Worm (Caenorhabditis elegans) whole organism, mixed stage, embryonic: ENCODE data around the gene fbxc-50.

Source experiments
- M03D4.4 ChIP-seq: sonication (generic microtip); optimal IDR thresholded peaks from 2 replicates; lab custom pipeline; 2017; ENCODE audit warnings: mild to moderate bottlenecking, missing genetic modification characterization, missing compliant biosample characterization
- bed-3 ChIP-seq: fragments of 200-800 bp; sonication (Bioruptor generic); optimal IDR thresholded peaks from 3 replicates; lab custom pipeline; 2018; ENCODE audit warnings: mild to moderate bottlenecking, missing genetic modification characterization, moderate library complexity, missing compliant biosample characterization
- blmp-1 ChIP-seq: fragments of 150-350 bp; optimal IDR thresholded peaks from 2 replicates; lab custom pipeline; 2014; ENCODE audit warnings: missing biosample characterization, missing genetic modification characterization
- ceh-39 ChIP-seq: fragments of 150-350 bp; optimal IDR thresholded peaks from 2 replicates; lab custom pipeline; 2014; ENCODE audit warnings: missing biosample characterization, missing genetic modification characterization
- ceh-43 ChIP-seq: fragments of 200-800 bp; sonication (Bioruptor generic); optimal IDR thresholded peaks from 2 replicates; lab custom pipeline; 2018; ENCODE audit warnings: mild to moderate bottlenecking, missing genetic modification characterization, moderate library complexity, missing compliant biosample characterization
- ceh-83 ChIP-seq: fragments of 200-800 bp; sonication (Bioruptor generic); optimal IDR thresholded peaks from 2 replicates; lab custom pipeline; 2018; ENCODE audit warnings: mild to moderate bottlenecking, missing genetic modification characterization, missing compliant biosample characterization
- ces-1 ChIP-seq: fragments of 150-350 bp; optimal IDR thresholded peaks from 2 replicates; lab custom pipeline; 2014; ENCODE audit warnings: missing biosample characterization, missing genetic modification reagents, missing genetic modification characterization
- cnd-1 ChIP-seq: fragments of 200-800 bp; sonication (Bioruptor generic); optimal IDR thresholded peaks from 2 replicates; lab custom pipeline; 2018; ENCODE audit warnings: mild to moderate bottlenecking, missing genetic modification characterization, missing compliant biosample characterization
- drap-1 ChIP-seq: fragments of 200-800 bp; sonication (Bioruptor generic); optimal IDR thresholded peaks from 3 replicates; lab custom pipeline; 2018; ENCODE audit warnings: mild to moderate bottlenecking, missing genetic modification characterization, missing compliant biosample characterization
- elt-1 ChIP-seq: sonication (generic microtip); optimal IDR thresholded peaks from 2 replicates; lab custom pipeline; 2017; ENCODE audit warnings: missing genetic modification characterization, mild to moderate bottlenecking, missing compliant biosample characterization, antibody characterized with exemption, moderate library complexity, borderline replicate concordance; ENCODE audit not compliant: insufficient read depth
- flh-1 ChIP-seq: fragments of 200-800 bp; sonication (Bioruptor generic); optimal IDR thresholded peaks from 2 replicates; lab custom pipeline; 2018; ENCODE audit warnings: mild to moderate bottlenecking, missing genetic modification characterization, moderate library complexity, missing compliant biosample characterization
- ham-2 ChIP-seq: fragments of 200-800 bp; sonication (Bioruptor generic); optimal IDR thresholded peaks from 2 replicates; lab custom pipeline; 2018; ENCODE audit warnings: mild to moderate bottlenecking, missing genetic modification characterization, missing compliant biosample characterization
- hlh-1 ChIP-seq: fragments of 150-350 bp; optimal IDR thresholded peaks from 2 replicates; lab custom pipeline; 2014; ENCODE audit warnings: missing biosample characterization, missing genetic modification reagents, missing genetic modification characterization
- lin-13 ChIP-seq: fragments of 150-350 bp; optimal IDR thresholded peaks from 2 replicates; lab custom pipeline; 2014; ENCODE audit warnings: missing biosample characterization, missing genetic modification characterization
- lin-32 ChIP-seq: fragments of 200-800 bp; sonication (Bioruptor generic); optimal IDR thresholded peaks from 2 replicates; lab custom pipeline; 2018; ENCODE audit warnings: mild to moderate bottlenecking, missing genetic modification characterization, missing compliant biosample characterization
- lsy-2 ChIP-seq: fragments of 150-350 bp; optimal IDR thresholded peaks from 2 replicates; lab custom pipeline; 2014; ENCODE audit warnings: missing biosample characterization, missing genetic modification characterization
- mab-5 ChIP-seq: fragments of 150-350 bp; optimal IDR thresholded peaks from 2 replicates; lab custom pipeline; 2014; ENCODE audit warnings: missing biosample characterization, missing genetic modification characterization
- mep-1 ChIP-seq: fragments of 150-350 bp; optimal IDR thresholded peaks from 2 replicates; lab custom pipeline; 2017; ENCODE audit warnings: missing biosample characterization, missing genetic modification reagents, missing genetic modification characterization, inconsistent platforms
- nhr-2 ChIP-seq: fragments of 150-350 bp; optimal IDR thresholded peaks from 2 replicates; lab custom pipeline; 2014; ENCODE audit warnings: missing biosample characterization, missing genetic modification characterization
- nhr-28 ChIP-seq: fragments of 150-350 bp; optimal IDR thresholded peaks from 2 replicates; lab custom pipeline; 2014; ENCODE audit warnings: missing biosample characterization, missing genetic modification characterization
- pha-4 ChIP-seq: fragments of 150-350 bp; optimal IDR thresholded peaks from 2 replicates; lab custom pipeline; 2018; ENCODE audit warnings: missing biosample characterization, missing genetic modification reagents, missing genetic modification characterization
- sem-2 ChIP-seq: fragments of 200-800 bp; sonication (Bioruptor generic); optimal IDR thresholded peaks from 2 replicates; lab custom pipeline; 2018; ENCODE audit warnings: mild to moderate bottlenecking, missing genetic modification characterization, missing compliant biosample characterization
- snpc-4 ChIP-seq: fragments of 150-350 bp; optimal IDR thresholded peaks from 2 replicates; lab custom pipeline; 2014; ENCODE audit warnings: missing biosample characterization, missing genetic modification characterization
- sptf-1 ChIP-seq: sonication (generic microtip); optimal IDR thresholded peaks from 2 replicates; lab custom pipeline; 2017; ENCODE audit warnings: mild to moderate bottlenecking, missing genetic modification characterization, moderate library complexity, missing compliant biosample characterization
- tbx-8 ChIP-seq: fragments of 200-800 bp; sonication (Bioruptor generic); optimal IDR thresholded peaks from 2 replicates; lab custom pipeline; 2018; ENCODE audit warnings: mild to moderate bottlenecking, missing genetic modification characterization, moderate library complexity, missing compliant biosample characterization
- unc-120 ChIP-seq: sonication (generic microtip); optimal IDR thresholded peaks from 2 replicates; lab custom pipeline; 2017; ENCODE audit warnings: missing genetic modification characterization, missing compliant biosample characterization; ENCODE audit not compliant: poor library complexity, severe bottlenecking
- unc-39 ChIP-seq: fragments of 150-350 bp; optimal IDR thresholded peaks from 2 replicates; lab custom pipeline; 2014; ENCODE audit warnings: missing biosample characterization, missing genetic modification characterization
- unc-62 ChIP-seq: fragments of 150-350 bp; optimal IDR thresholded peaks from 2 replicates; lab custom pipeline; 2014; ENCODE audit warnings: missing biosample characterization, missing genetic modification reagents, missing genetic modification characterization
- zip-8 ChIP-seq: fragments of 150-350 bp; optimal IDR thresholded peaks from 2 replicates; lab custom pipeline; 2014; ENCODE audit warnings: missing biosample characterization, missing genetic modification characterization

fbxc-50 gene

ce11 chrII:3250195-3250594 lies 2.3 kb upstream of the fbxc-50 start:
- TF ChIP-seq ces-1 (GFP tag; lab: Kevin White, UChicago) (no peak), pha-4 (tag; lab: Kevin White, UChicago) (no peak), zip-8 (tag; lab: Kevin White, UChicago) (no peak), ceh-43 (GFP tag; lab: Kevin White, UChicago) (no peak), sptf-1 (tag; lab: Kevin White, UChicago) (no peak), unc-120 (tag; lab: Kevin White, UChicago) (no peak), sem-2 (GFP tag; lab: Kevin White, UChicago) (no peak), unc-62 (GFP tag; lab: Kevin White, UChicago) (no peak), nhr-28 (no peak), ham-2 (no peak), flh-1 (GFP tag; lab: Kevin White, UChicago) (no peak)

ce11 chrII:3249406-3249805 lies 1.5 kb upstream of the fbxc-50 start, which contains the start of gene clec-124:
Gene clec-124, plus strand, starts transcription at chrII:3249706.
- TF ChIP-seq ceh-39 (tag; lab: Kevin White, UChicago) (no peak), mab-5 (no peak), ces-1 (GFP tag; lab: Kevin White, UChicago) (no peak), sem-2 (GFP tag; lab: Kevin White, UChicago) (no peak), unc-120 (tag; lab: Kevin White, UChicago) (no peak), zip-8 (tag; lab: Kevin White, UChicago) (no peak), lsy-2 (no peak), cnd-1 (tag; lab: Kevin White, UChicago) (no peak), mep-1 (tag; lab: Kevin White, UChicago) (no peak), lin-13 (tag; lab: Kevin White, UChicago) (no peak), flh-1 (GFP tag; lab: Kevin White, UChicago) (no peak), pha-4 (tag; lab: Kevin White, UChicago) (no peak), hlh-1 (tag; lab: Kevin White, UChicago) (no peak), bed-3 (GFP tag; lab: Kevin White, UChicago) (no peak), blmp-1 (no peak), ham-2 (no peak)

ce11 chrII:3247556-3247955 lies 367 bp downstream of the fbxc-50 start:
- no peak for TF ChIP-seq lin-32 (GFP tag; lab: Kevin White, UChicago)
- TF ChIP-seq ham-2: no peak
- TF ChIP-seq zip-8 (tag; lab: Kevin White, UChicago): no peak
- TF ChIP-seq nhr-28: no peak
- TF ChIP-seq tbx-8: no peak
- no peak for TF ChIP-seq nhr-2 (tag; lab: Kevin White, UChicago)
- no peak for TF ChIP-seq cnd-1 (tag; lab: Kevin White, UChicago)
- TF ChIP-seq, all 35 proteins: peak for 0

- TF ChIP-seq sem-2 (GFP tag; lab: Kevin White, UChicago) (no peak), M03D4.4 (tag; lab: Kevin White, UChicago) (no peak), mep-1 (tag; lab: Kevin White, UChicago) (no peak), ceh-83 (GFP tag; lab: Kevin White, UChicago) (no peak), blmp-1 (no peak), drap-1 (GFP tag; lab: Kevin White, UChicago) (no peak), lin-13 (tag; lab: Kevin White, UChicago) (no peak), nhr-2 (tag; lab: Kevin White, UChicago) (no peak), unc-39 (tag; lab: Kevin White, UChicago) (no peak)
Observed at ce11 chrII:3245836-3246235, 2.1 kb downstream of the fbxc-50 start, which contains the start of gene C17F4.7. Gene C17F4.7, minus strand, starts transcription at chrII:3246015.

- TF ChIP-seq snpc-4 (tag; lab: Kevin White, UChicago) (no peak), mep-1 (tag; lab: Kevin White, UChicago) (no peak), pha-4 (tag; lab: Kevin White, UChicago) (no peak), ham-2 (no peak)
Observed at ce11 chrII:3244758-3245157, 3.2 kb downstream of the fbxc-50 start.

- TF ChIP-seq elt-1 (tag; lab: Kevin White, UChicago) (no peak), mab-5 (no peak), unc-62 (GFP tag; lab: Kevin White, UChicago) (no peak), lsy-2 (no peak)
Observed at ce11 chrII:3244070-3244469, 3.9 kb downstream of the fbxc-50 start, which contains the start of gene C17F4.12. Gene C17F4.12, minus strand, starts transcription at chrII:3244170.
